Fruit fly (Drosophila melanogaster) whole organism, embryonic: ENCODE data around the gene PGAP1.

Experiments
- Bteb2 ChIP-seq: fragments of 200-800 bp; sonication (Bioruptor generic); optimal IDR thresholded peaks from 2 replicates; lab custom pipeline; 2016; ENCODE audit warnings: missing biosample characterization, missing genetic modification characterization
- CG1024 ChIP-seq: fragments of 200-800 bp; sonication (Bioruptor generic); IDR thresholded peaks from 2 replicates; pipeline ENCODE4 v1.3.6; 2022; ENCODE audit warnings: missing biosample characterization, missing genetic modification characterization
- CG12236 ChIP-seq: fragments of 200-800 bp; sonication (Bioruptor generic); optimal IDR thresholded peaks from 2 replicates; lab custom pipeline; 2016; ENCODE audit warnings: missing biosample characterization, missing genetic modification characterization
- CG13296 ChIP-seq: fragments of 200-800 bp; sonication (Bioruptor generic); optimal IDR thresholded peaks from 3 replicates; lab custom pipeline; 2018; ENCODE audit warnings: missing biosample characterization, mild to moderate bottlenecking, missing genetic modification characterization
- CG15011 ChIP-seq: fragments of 200-800 bp; sonication (Bioruptor generic); optimal IDR thresholded peaks from 3 replicates; lab custom pipeline; 2018; ENCODE audit warnings: missing biosample characterization, mild to moderate bottlenecking, missing genetic modification characterization
- CG15601 ChIP-seq: fragments of 200-800 bp; sonication (Bioruptor generic); optimal IDR thresholded peaks from 3 replicates; lab custom pipeline; 2019; ENCODE audit warnings: missing biosample characterization, mild to moderate bottlenecking, missing genetic modification characterization, moderate library complexity
- CG17361 ChIP-seq: fragments of 200-800 bp; sonication (Bioruptor generic); IDR thresholded peaks from 3 replicates; pipeline ENCODE4 v1.3.6; 2022; ENCODE audit warnings: missing biosample characterization, missing genetic modification characterization
- CG17612 ChIP-seq: fragments of 200-800 bp; sonication (Bioruptor generic); IDR thresholded peaks from 2 replicates; pipeline ENCODE4 v1.3.6; 2022; ENCODE audit warnings: missing biosample characterization, missing genetic modification characterization
- CG17829 ChIP-seq: fragments of 200-800 bp; optimal IDR thresholded peaks from 2 replicates; lab custom pipeline; 2019; ENCODE audit warnings: missing biosample characterization, mild to moderate bottlenecking, missing genetic modification characterization, moderate library complexity
- CG17912 ChIP-seq: fragments of 200-800 bp; sonication (Bioruptor generic); optimal IDR thresholded peaks from 2 replicates; lab custom pipeline; 2018; ENCODE audit warnings: missing biosample characterization, mild to moderate bottlenecking, missing genetic modification characterization
- CG3281 ChIP-seq: fragments of 200-800 bp; sonication (Bioruptor generic); optimal IDR thresholded peaks from 3 replicates; lab custom pipeline; 2017; ENCODE audit warnings: missing biosample characterization, mild to moderate bottlenecking, missing genetic modification characterization
- CG4282 ChIP-seq: fragments of 200-800 bp; sonication (Bioruptor generic); optimal IDR thresholded peaks from 2 replicates; lab custom pipeline; 2016; ENCODE audit warnings: missing biosample characterization, missing genetic modification characterization
- CG43689 ChIP-seq: fragments of 200-800 bp; sonication (Bioruptor generic); IDR thresholded peaks from 2 replicates; pipeline ENCODE4 v1.3.6; 2022; ENCODE audit warnings: missing biosample characterization, missing genetic modification characterization
- CG6254 ChIP-seq: fragments of 200-800 bp; sonication (Bioruptor generic); optimal IDR thresholded peaks from 3 replicates; lab custom pipeline; 2017; ENCODE audit warnings: mild to moderate bottlenecking, missing biosample characterization, missing genetic modification reagents, missing genetic modification characterization
- CG8924 ChIP-seq: fragments of 200-800 bp; optimal IDR thresholded peaks from 3 replicates; lab custom pipeline; 2019; ENCODE audit warnings: missing biosample characterization, mild to moderate bottlenecking, missing genetic modification characterization, moderate library complexity
- CG9817 ChIP-seq: fragments of 200-800 bp; sonication (Bioruptor generic); optimal IDR thresholded peaks from 2 replicates; lab custom pipeline; 2018; ENCODE audit warnings: missing biosample characterization, mild to moderate bottlenecking, missing genetic modification characterization, moderate library complexity
- Dfd ChIP-seq, 2 experiments: fragments of >200 bp; optimal IDR thresholded peaks; 2 replicates each; lab custom pipeline; 2017; ENCODE audit warnings: missing biosample characterization in 2 of 2, missing genetic modification characterization in 2 of 2
- Dip2 ChIP-seq: fragments of 200-800 bp; sonication (Bioruptor generic); IDR thresholded peaks from 2 replicates; pipeline ENCODE4 v1.3.6; 2022; ENCODE audit warnings: missing biosample characterization, missing genetic modification characterization
- Gug ChIP-seq: fragments of 200-800 bp; sonication (Bioruptor generic); IDR thresholded peaks from 4 replicates; pipeline ENCODE4 v1.3.6; 2022; ENCODE audit warnings: missing biosample characterization, missing genetic modification characterization
- H2.0 ChIP-seq: fragments of 200-800 bp; sonication (Bioruptor generic); IDR thresholded peaks from 2 replicates; pipeline ENCODE4 v1.3.6; 2022; ENCODE audit warnings: missing biosample characterization, missing genetic modification characterization
- Hand ChIP-seq: fragments of 200-800 bp; sonication (Bioruptor generic); optimal IDR thresholded peaks from 2 replicates; lab custom pipeline; 2017; ENCODE audit warnings: mild to moderate bottlenecking, missing biosample characterization, missing genetic modification reagents, missing genetic modification characterization
- NC2β ChIP-seq: fragments of 200-800 bp; sonication (Bioruptor generic); optimal IDR thresholded peaks from 2 replicates; lab custom pipeline; 2016; ENCODE audit warnings: missing biosample characterization, missing genetic modification characterization
- Neu2 ChIP-seq: fragments of 200-800 bp; sonication (Bioruptor generic); optimal IDR thresholded peaks from 3 replicates; lab custom pipeline; 2016; ENCODE audit warnings: missing biosample characterization, missing genetic modification characterization, borderline replicate concordance
- Nf-YB ChIP-seq: fragments of 200-800 bp; sonication (Bioruptor generic); optimal IDR thresholded peaks from 3 replicates; lab custom pipeline; 2019; ENCODE audit warnings: missing biosample characterization, mild to moderate bottlenecking, missing genetic modification characterization, moderate library complexity
- Pdp1 ChIP-seq, 2 experiments: fragments of 200-800 bp; sonication (Bioruptor generic); optimal IDR thresholded peaks; 3 replicates each; lab custom pipeline; 2016; ENCODE audit warnings: missing biosample characterization in 2 of 2, missing genetic modification characterization in 2 of 2, mild to moderate bottlenecking in 1 of 2, moderate library complexity in 1 of 2
- Rfx ChIP-seq: fragments of 200-800 bp; sonication (Bioruptor generic); IDR thresholded peaks from 2 replicates; pipeline ENCODE4 v1.3.6; 2022; ENCODE audit warnings: missing biosample characterization, missing genetic modification characterization
- bbx ChIP-seq: fragments of 200-800 bp; sonication (Bioruptor generic); IDR thresholded peaks from 2 replicates; pipeline ENCODE4 v1.3.6; 2022; ENCODE audit warnings: missing biosample characterization, missing genetic modification characterization; ENCODE audit not compliant: partially characterized antibody
- bcd ChIP-seq: fragments of 200-800 bp; sonication (Bioruptor generic); optimal IDR thresholded peaks from 2 replicates; lab custom pipeline; 2017; ENCODE audit warnings: missing biosample characterization, mild to moderate bottlenecking, missing genetic modification characterization
- cas ChIP-seq: fragments of 200-800 bp; sonication (Bioruptor generic); IDR thresholded peaks from 2 replicates; pipeline ENCODE4 v1.3.6; 2022; ENCODE audit warnings: missing biosample characterization, missing genetic modification characterization
- crc ChIP-seq: fragments of 200-800 bp; sonication (Bioruptor generic); optimal IDR thresholded peaks from 2 replicates; lab custom pipeline; 2016; ENCODE audit warnings: missing biosample characterization, missing genetic modification characterization
- da ChIP-seq: fragments of 200-800 bp; sonication (Bioruptor generic); optimal IDR thresholded peaks from 2 replicates; lab custom pipeline; 2016; ENCODE audit warnings: missing biosample characterization, missing genetic modification characterization
- en ChIP-seq: fragments of 200-800 bp; sonication (Bioruptor generic); optimal IDR thresholded peaks from 2 replicates; lab custom pipeline; 2016; ENCODE audit warnings: missing biosample characterization, missing genetic modification characterization
- esg ChIP-seq: fragments of 200-800 bp; sonication (Bioruptor generic); conservative IDR thresholded peaks from 2 replicates; pipeline ENCODE4 v1.3.6; 2022; ENCODE audit warnings: missing biosample characterization, missing genetic modification characterization
- eve ChIP-seq, 2 experiments: fragments of >200 bp; optimal IDR thresholded peaks; 2 replicates each; lab custom pipeline; 2017; ENCODE audit warnings: missing biosample characterization in 2 of 2, missing genetic modification characterization in 2 of 2
- gcm ChIP-seq: fragments of 200-800 bp; sonication (Bioruptor generic); optimal IDR thresholded peaks from 2 replicates; lab custom pipeline; 2019; ENCODE audit warnings: missing biosample characterization, mild to moderate bottlenecking, missing genetic modification characterization, moderate library complexity
- grau ChIP-seq: fragments of 200-800 bp; optimal IDR thresholded peaks from 3 replicates; lab custom pipeline; 2019; ENCODE audit warnings: missing biosample characterization, mild to moderate bottlenecking, missing genetic modification characterization, moderate library complexity
- her ChIP-seq: fragments of 200-800 bp; sonication (Bioruptor generic); optimal IDR thresholded peaks from 2 replicates; lab custom pipeline; 2016; ENCODE audit warnings: missing biosample characterization, missing genetic modification characterization
- jigr1 ChIP-seq: fragments of 200-800 bp; sonication (Bioruptor generic); IDR thresholded peaks from 3 replicates; pipeline ENCODE4 v1.3.6; 2022; ENCODE audit warnings: missing biosample characterization, missing genetic modification characterization
- kah ChIP-seq: fragments of 200-800 bp; sonication (Bioruptor generic); optimal IDR thresholded peaks from 2 replicates; lab custom pipeline; 2018; ENCODE audit warnings: missing biosample characterization, mild to moderate bottlenecking, missing genetic modification characterization
- nerfin-2 ChIP-seq: fragments of 200-800 bp; sonication (Bioruptor generic); IDR thresholded peaks from 2 replicates; pipeline ENCODE4 v1.3.6; 2022; ENCODE audit warnings: missing biosample characterization, missing genetic modification characterization; ENCODE audit not compliant: partially characterized antibody
- p53 ChIP-seq: fragments of 200-800 bp; sonication (Bioruptor generic); optimal IDR thresholded peaks from 2 replicates; lab custom pipeline; 2016; ENCODE audit warnings: missing biosample characterization, missing genetic modification characterization
- rib ChIP-seq: fragments of 200-800 bp; sonication (Bioruptor generic); IDR thresholded peaks from 2 replicates; pipeline ENCODE4 v1.3.6; 2022; ENCODE audit warnings: missing biosample characterization, missing genetic modification characterization
- row ChIP-seq: fragments of 200-800 bp; sonication (Bioruptor generic); IDR thresholded peaks from 3 replicates; pipeline ENCODE4 v1.3.6; 2022; ENCODE audit warnings: missing biosample characterization, missing genetic modification characterization
- seq ChIP-seq: fragments of 200-800 bp; sonication (Bioruptor generic); IDR thresholded peaks from 2 replicates; pipeline ENCODE4 v1.3.6; 2022; ENCODE audit warnings: missing biosample characterization, missing genetic modification characterization
- tin ChIP-seq: fragments of 200-800 bp; sonication (Bioruptor generic); optimal IDR thresholded peaks from 3 replicates; lab custom pipeline; 2016; ENCODE audit warnings: missing biosample characterization, missing genetic modification characterization
- trem ChIP-seq: fragments of 200-800 bp; optimal IDR thresholded peaks from 3 replicates; lab custom pipeline; 2019; ENCODE audit warnings: missing biosample characterization, mild to moderate bottlenecking, missing genetic modification characterization, moderate library complexity
- tup ChIP-seq: fragments of 200-800 bp; sonication (Bioruptor generic); optimal IDR thresholded peaks from 2 replicates; lab custom pipeline; 2016; ENCODE audit warnings: missing biosample characterization, mild to moderate bottlenecking, missing genetic modification characterization, moderate library complexity
- wek ChIP-seq: fragments of 200-800 bp; sonication (Bioruptor generic); optimal IDR thresholded peaks from 3 replicates; lab custom pipeline; 2018; ENCODE audit warnings: missing biosample characterization, mild to moderate bottlenecking, missing genetic modification characterization, moderate library complexity
- wor ChIP-seq: fragments of 200-800 bp; sonication (Bioruptor generic); IDR thresholded peaks from 2 replicates; pipeline ENCODE4 v1.3.6; 2022; ENCODE audit warnings: missing biosample characterization, missing genetic modification characterization
- yki ChIP-seq: fragments of >200 bp; optimal IDR thresholded peaks from 3 replicates; lab custom pipeline; 2018

Gene PGAP1

dm6 chrX:5677400-5678177 lies 11.7 kb downstream of the PGAP1 start (continued):
- TF ChIP-seq CG17612 (peak; percentile 78), CG13296 (GFP tag; lab: Kevin White, UChicago) (peak; percentile 97), Dfd (GFP tag; optimal IDR thresholded peaks at IDR 0.05; lab: Kevin White, UChicago) (no peak), cas (peak; percentile 67), grau (peak; percentile 67), CG3281 (GFP tag; lab: Kevin White, UChicago) (peak; percentile 91), en (GFP tag; lab: Kevin White, UChicago) (peak; percentile 81), kah (GFP tag; lab: Kevin White, UChicago) (peak; percentile 81), bcd (GFP tag; lab: Kevin White, UChicago) (peak; percentile 87), Pdp1 (GFP tag; optimal IDR thresholded peaks at IDR 0.05; lab: Kevin White, UChicago) (peak; percentile 88 to 90), Nf-YB (GFP tag; lab: Kevin White, UChicago) (peak; percentile 82), da (peak; percentile 87), CG9817 (peak; percentile 90), wor (GFP tag; lab: Robert Waterston, UW) (peak; percentile 42; the same call in 1 of the 2 replicates), her (GFP tag; lab: Kevin White, UChicago) (peak; percentile 83), Neu2 (GFP tag; lab: Kevin White, UChicago) (peak; percentile 46), tup (peak; percentile 91), CG1024 (GFP tag; lab: Robert Waterston, UW) (peak; percentile 92), CG17829 (peak; percentile 74), Rfx (peak; percentile 91), NC2β (GFP tag; lab: Kevin White, UChicago) (peak; percentile 92), Gug (0 out of 4 replicates have a peak, but pooled peaks have one; percentile 7), rib (GFP tag; lab: Robert Waterston, UW) (peak; percentile 90), crc (GFP tag; lab: Kevin White, UChicago) (peak; percentile 86), CG8924 (tag; lab: Kevin White, UChicago) (peak; percentile 84), p53 (GFP tag; lab: Kevin White, UChicago) (peak; percentile 77), CG12236 (GFP tag; lab: Kevin White, UChicago) (peak; percentile 97), CG17361 (GFP tag; lab: Robert Waterston, UW) (peak; percentile 90), row (GFP tag; lab: Robert Waterston, UW) (peak; percentile 73), wek (peak; percentile 97), CG17912 (GFP tag; lab: Kevin White, UChicago) (peak; percentile 98), jigr1 (GFP tag; lab: Robert Waterston, UW) (no peak), nerfin-2 (GFP tag; lab: Robert Waterston, UW) (no peak), gcm (peak; percentile 92), bbx (no peak), esg (GFP tag; lab: Robert Waterston, UW) (no peak), Hand (peak; percentile 79), CG6254 (GFP tag; lab: Kevin White, UChicago) (peak; percentile 89), Bteb2 (GFP tag; lab: Kevin White, UChicago) (peak; percentile 87), eve (GFP tag; optimal IDR thresholded peaks at IDR 0.05; lab: Kevin White, UChicago) (no peak), CG15601 (tag; lab: Kevin White, UChicago) (peak; percentile 98), CG4282 (peak; percentile 76), trem (tag; lab: Kevin White, UChicago) (peak; percentile 49), seq (GFP tag; lab: Robert Waterston, UW) (peak; percentile 93), CG43689 (peak; percentile 80), H2.0 (GFP tag; lab: Robert Waterston, UW) (peak; percentile 67), yki (lab: Kevin White, UChicago) (no peak), CG15011 (GFP tag; lab: Kevin White, UChicago) (peak; percentile 95), Dip2 (GFP tag; lab: Robert Waterston, UW) (no peak), tin (GFP tag; lab: Kevin White, UChicago) (peak; percentile 83)
